Fruit fly (Drosophila melanogaster) whole organism, prepupa: ENCODE measurements around the gene Sod1.

ENCODE experiments used
- Ets96B ChIP-seq: fragments of 200-800 bp; optimal IDR thresholded peaks from 2 replicates; lab custom pipeline; 2019; ENCODE audit warnings: missing biosample characterization, mild to moderate bottlenecking, missing genetic modification characterization, moderate library complexity
- Hr38 ChIP-seq: sonication (Bioruptor generic); optimal IDR thresholded peaks from 2 replicates; lab custom pipeline; 2016; ENCODE audit warnings: missing biosample characterization, missing genetic modification characterization
- Smox ChIP-seq: fragments of 200-800 bp; sonication (Bioruptor generic); optimal IDR thresholded peaks from 3 replicates; lab custom pipeline; 2016; ENCODE audit warnings: missing biosample characterization, missing genetic modification characterization
- net ChIP-seq: fragments of 200-800 bp; sonication (Bioruptor generic); optimal IDR thresholded peaks from 3 replicates; lab custom pipeline; 2016; ENCODE audit warnings: missing biosample characterization, missing genetic modification characterization

dm6 chr3L:11138862-11139261 lies 25.3 kb upstream of the Sod1 start:
- TF ChIP-seq Hr38 (GFP tag; lab: Kevin White, UChicago) (no peak), Smox (no peak), net (GFP tag; lab: Kevin White, UChicago) (no peak), Ets96B (tag; lab: Kevin White, UChicago) (no peak)
